Fruit fly (Drosophila melanogaster): ENCODE data around the gene mip130.

- TF ChIP-seq fru (GFP tag; optimal IDR thresholded peaks at IDR 0.05) (no peak), tai (GFP tag; optimal IDR thresholded peaks at IDR 0.05) (no peak), br (GFP tag; optimal IDR thresholded peaks at IDR 0.05) (no peak), psq (GFP tag; optimal IDR thresholded peaks at IDR 0.05) (no peak)
Measured at dm6 chrX:1889926-1890325, 18.1 kb upstream of the mip130 start, which contains the start of the genes trr and mRpL16.
